Worm (Caenorhabditis elegans): ENCODE measurements around the gene Y41D4A.7.

Gene Y41D4A.7

ce11 chrIV:1765954-1766353 is 4.6 kb upstream of the Y41D4A.7 start:
- TF ChIP-seq tab-1 (GFP tag; IDR thresholded peaks at IDR 0.05), result no peak
- no peak for TF ChIP-seq med-1 (GFP tag; optimal IDR thresholded peaks at IDR 0.05; ENCODE audit: insufficient read depth)
- no peak for TF ChIP-seq klf-2 (GFP tag; conservative IDR thresholded peaks at IDR 0.05)
- no peak for TF ChIP-seq ztf-23 (GFP tag; IDR thresholded peaks at IDR 0.05)
- no peak for TF ChIP-seq flt-1 (GFP tag; IDR thresholded peaks at IDR 0.05)
- TF ChIP-seq T22C8.4 (GFP tag; IDR thresholded peaks at IDR 0.05), result no peak
- TF ChIP-seq ztf-29 (GFP tag; IDR thresholded peaks at IDR 0.05), result no peak
- no peak for TF ChIP-seq cog-1 (tag; optimal IDR thresholded peaks at IDR 0.05)
- no peak for TF ChIP-seq ref-1 (GFP tag; conservative IDR thresholded peaks at IDR 0.05)

ce11 chrIV:1763452-1763851 is 2.1 kb upstream of the Y41D4A.7 start:
- TF ChIP-seq klf-2 (GFP tag; conservative IDR thresholded peaks at IDR 0.05) (no peak), ztf-23 (GFP tag; IDR thresholded peaks at IDR 0.05) (no peak), flt-1 (GFP tag; IDR thresholded peaks at IDR 0.05) (no peak), med-1 (GFP tag; optimal IDR thresholded peaks at IDR 0.05; ENCODE audit: insufficient read depth) (no peak), tab-1 (GFP tag; IDR thresholded peaks at IDR 0.05) (no peak)

ce11 chrIV:1758595-1758994 is 2.8 kb downstream of the Y41D4A.7 start:
- TF ChIP-seq klf-2 (GFP tag; conservative IDR thresholded peaks at IDR 0.05) (no peak), med-1 (GFP tag; optimal IDR thresholded peaks at IDR 0.05; ENCODE audit: insufficient read depth) (no peak), ref-1 (GFP tag; conservative IDR thresholded peaks at IDR 0.05) (no peak), tab-1 (GFP tag; IDR thresholded peaks at IDR 0.05) (no peak), cog-1 (tag; optimal IDR thresholded peaks at IDR 0.05) (no peak), flt-1 (GFP tag; IDR thresholded peaks at IDR 0.05) (no peak), T22C8.4 (GFP tag; IDR thresholded peaks at IDR 0.05) (no peak), ztf-23 (GFP tag; IDR thresholded peaks at IDR 0.05) (no peak), ztf-29 (GFP tag; IDR thresholded peaks at IDR 0.05) (no peak)

- TF ChIP-seq ztf-29 (GFP tag; IDR thresholded peaks at IDR 0.05) (no peak), flt-1 (GFP tag; IDR thresholded peaks at IDR 0.05) (no peak), cog-1 (tag; optimal IDR thresholded peaks at IDR 0.05) (no peak), ref-1 (GFP tag; conservative IDR thresholded peaks at IDR 0.05) (no peak), tab-1 (GFP tag; IDR thresholded peaks at IDR 0.05) (no peak), ztf-23 (GFP tag; IDR thresholded peaks at IDR 0.05) (no peak), T22C8.4 (GFP tag; IDR thresholded peaks at IDR 0.05) (no peak), med-1 (GFP tag; optimal IDR thresholded peaks at IDR 0.05; ENCODE audit: insufficient read depth) (no peak), klf-2 (GFP tag; conservative IDR thresholded peaks at IDR 0.05) (no peak)
Observed at ce11 chrIV:1753481-1753880, 7.9 kb downstream of the Y41D4A.7 start, which contains the start of gene Y41D4A.3. Y41D4A.3 (plus strand) TSS chrIV:1753781.

ce11 chrIV:1752480-1752879 is 8.9 kb downstream of the Y41D4A.7 start:
- no peak for TF ChIP-seq ztf-23 (GFP tag; IDR thresholded peaks at IDR 0.05)

- no peak for TF ChIP-seq ref-1 (GFP tag; conservative IDR thresholded peaks at IDR 0.05)
- peak; percentile 64 for TF ChIP-seq T22C8.4 (GFP tag; IDR thresholded peaks at IDR 0.05)
Observed at ce11 chrIV:1751243-1751642, 10.1 kb downstream of the Y41D4A.7 start.

- TF ChIP-seq cog-1 (tag; optimal IDR thresholded peaks at IDR 0.05) (peak; percentile 96), med-1 (GFP tag; optimal IDR thresholded peaks at IDR 0.05; ENCODE audit: insufficient read depth) (no peak), ztf-29 (GFP tag; IDR thresholded peaks at IDR 0.05) (no peak), T22C8.4 (GFP tag; IDR thresholded peaks at IDR 0.05) (no peak; the same call in 1 of the 2 replicates), klf-2 (GFP tag; conservative IDR thresholded peaks at IDR 0.05) (peak; percentile 83), ztf-23 (GFP tag; IDR thresholded peaks at IDR 0.05) (peak; percentile 86), tab-1 (GFP tag; IDR thresholded peaks at IDR 0.05) (no peak), flt-1 (GFP tag; IDR thresholded peaks at IDR 0.05) (peak; percentile 87), ref-1 (GFP tag; conservative IDR thresholded peaks at IDR 0.05) (no peak)
Observed at ce11 chrIV:1745453-1746051, 15.8 kb downstream of the Y41D4A.7 start, which contains the start of the genes Y41D4A.6 and Y41D4A.4. Y41D4A.6 (minus strand) TSS chrIV:1745503. Y41D4A.4 (plus strand) TSS chrIV:1746001.

ce11 chrIV:1740105-1741023 is 21.0 kb downstream of the Y41D4A.7 start, which contains the start of gene ptpn-22:
ptpn-22 (minus strand) TSS chrIV:1740262.
- TF ChIP-seq ztf-23 (GFP tag; IDR thresholded peaks at IDR 0.05) (no peak), T22C8.4 (GFP tag; IDR thresholded peaks at IDR 0.05) (peak; percentile 91)

ce11 chrIV:1739366-1740104 is 21.8 kb downstream of the Y41D4A.7 start:
- no peak for TF ChIP-seq med-1 (GFP tag; optimal IDR thresholded peaks at IDR 0.05; ENCODE audit: insufficient read depth)
- no peak for TF ChIP-seq T22C8.4 (GFP tag; IDR thresholded peaks at IDR 0.05)
- TF ChIP-seq tab-1 (GFP tag; IDR thresholded peaks at IDR 0.05), result no peak
- TF ChIP-seq klf-2 (GFP tag; conservative IDR thresholded peaks at IDR 0.05), result no peak
- no peak for TF ChIP-seq ztf-29 (GFP tag; IDR thresholded peaks at IDR 0.05)
- TF ChIP-seq cog-1 (tag; optimal IDR thresholded peaks at IDR 0.05), result no peak
- TF ChIP-seq ref-1 (GFP tag; conservative IDR thresholded peaks at IDR 0.05), result no peak
